Worm (Caenorhabditis elegans) whole organism, early embryonic: ENCODE results near the gene math-20.

Source experiments
- ama-1 ChIP-seq: fragments of 150-350 bp; optimal IDR thresholded peaks from 2 replicates; lab custom pipeline; 2014
- ceh-36 ChIP-seq: sonication (generic microtip); optimal IDR thresholded peaks from 2 replicates; lab custom pipeline; 2016; ENCODE audit warnings: missing genetic modification characterization, inconsistent platforms, missing compliant biosample characterization
- ets-7 ChIP-seq: sonication (generic microtip); optimal IDR thresholded peaks from 2 replicates; lab custom pipeline; 2016; ENCODE audit warnings: missing genotype, missing genetic modification characterization, missing compliant biosample characterization
- flt-1 ChIP-seq: fragments of 200-800 bp; sonication (Bioruptor generic); IDR thresholded peaks from 2 replicates; pipeline ENCODE4 v1.3.6; 2022; ENCODE audit warnings: missing genetic modification characterization, missing compliant biosample characterization
- hmbx-1 ChIP-seq: sonication (generic microtip); optimal IDR thresholded peaks from 2 replicates; lab custom pipeline; 2016; ENCODE audit warnings: mild to moderate bottlenecking, missing genetic modification characterization, missing compliant biosample characterization
- hmg-4 ChIP-seq: fragments of 200-800 bp; sonication (Bioruptor generic); optimal IDR thresholded peaks from 2 replicates; lab custom pipeline; 2018; ENCODE audit warnings: mild to moderate bottlenecking, missing genetic modification characterization, missing compliant biosample characterization
- hnd-1 ChIP-seq: sonication (generic microtip); optimal IDR thresholded peaks from 2 replicates; lab custom pipeline; 2016; ENCODE audit warnings: missing genetic modification characterization, missing compliant biosample characterization
- sea-1 ChIP-seq: fragments of 200-800 bp; sonication (Bioruptor generic); conservative IDR thresholded peaks from 2 replicates; pipeline ENCODE4 v1.3.6; 2022; ENCODE audit warnings: missing genetic modification characterization, missing compliant biosample characterization
- tbx-11 ChIP-seq: fragments of 200-800 bp; sonication (Bioruptor generic); IDR thresholded peaks from 2 replicates; pipeline ENCODE4 v1.3.6; 2022; ENCODE audit warnings: missing genetic modification characterization, missing compliant biosample characterization

- TF ChIP-seq sea-1 (GFP tag; lab: Robert Waterston, UW) (no peak), hnd-1 (tag; lab: Kevin White, UChicago) (no peak), hmbx-1 (no peak), flt-1 (GFP tag; lab: Robert Waterston, UW) (no peak), ceh-36 (tag; lab: Kevin White, UChicago) (no peak), ets-7 (tag; lab: Kevin White, UChicago) (no peak), tbx-11 (GFP tag; lab: Robert Waterston, UW) (no peak), ama-1 (lab: Kevin White, UChicago) (no peak), hmg-4 (GFP tag; lab: Kevin White, UChicago) (no peak)
Measured at ce11 chrII:2013856-2014255, 17.5 kb downstream of the math-20 start.
